Fruit fly (Drosophila melanogaster) whole organism, wandering third instar larva: Measurements from ENCODE around the gene CG42304.

Source experiments
- Abd-B ChIP-seq: fragments of >200 bp; optimal IDR thresholded peaks from 2 replicates; lab custom pipeline; 2017; ENCODE audit warnings: missing biosample characterization, missing genetic modification characterization
- CG32264 ChIP-seq: fragments of 200-800 bp; sonication (Bioruptor generic); optimal IDR thresholded peaks from 2 replicates; lab custom pipeline; 2016; ENCODE audit warnings: missing biosample characterization, missing genetic modification characterization
- CG9705 ChIP-seq: fragments of 200-800 bp; sonication (Bioruptor generic); optimal IDR thresholded peaks from 2 replicates; lab custom pipeline; 2018; ENCODE audit warnings: missing biosample characterization, mild to moderate bottlenecking, missing genetic modification characterization
- CrebA ChIP-seq: fragments of 200-800 bp; sonication (Bioruptor generic); optimal IDR thresholded peaks from 2 replicates; lab custom pipeline; 2016; ENCODE audit warnings: missing biosample characterization, mild to moderate bottlenecking, missing genetic modification characterization, borderline replicate concordance
- Dfd ChIP-seq: fragments of >200 bp; optimal IDR thresholded peaks from 2 replicates; lab custom pipeline; 2017; ENCODE audit warnings: missing biosample characterization, missing genetic modification characterization
- Dif ChIP-seq: fragments of 200-275, 200-300 bp; sonication (Bioruptor generic); optimal IDR thresholded peaks from 2 replicates; lab custom pipeline; 2018; ENCODE audit warnings: missing biosample characterization, missing genetic modification characterization; ENCODE audit not compliant: partially characterized antibody
- GATAd ChIP-seq: sonication (Bioruptor generic); optimal IDR thresholded peaks from 2 replicates; lab custom pipeline; 2016; ENCODE audit warnings: missing biosample characterization, missing genetic modification characterization
- HLH106 ChIP-seq: fragments of 200-800 bp; optimal IDR thresholded peaks from 3 replicates; lab custom pipeline; 2019; ENCODE audit warnings: missing biosample characterization, mild to moderate bottlenecking, missing genetic modification characterization, moderate library complexity
- Hnf4 ChIP-seq: fragments of 200-800 bp; sonication (Bioruptor generic); optimal IDR thresholded peaks from 2 replicates; lab custom pipeline; 2016; ENCODE audit warnings: missing biosample characterization, mild to moderate bottlenecking, missing genetic modification characterization
- Hr78 ChIP-seq: fragments of >200 bp; optimal IDR thresholded peaks from 2 replicates; lab custom pipeline; 2017; ENCODE audit warnings: missing biosample characterization, missing genetic modification characterization
- Hr83 ChIP-seq: fragments of 200-300 bp; sonication (Bioruptor generic); optimal IDR thresholded peaks from 2 replicates; lab custom pipeline; 2016; ENCODE audit warnings: missing biosample characterization, mild to moderate bottlenecking, missing genetic modification characterization, moderate library complexity; ENCODE audit not compliant: poor library complexity, severe bottlenecking
- Jra ChIP-seq: sonication (Bioruptor generic); optimal IDR thresholded peaks from 2 replicates; lab custom pipeline; 2016; ENCODE audit warnings: missing biosample characterization, missing genetic modification characterization
- Mio ChIP-seq: sonication (Bioruptor generic); optimal IDR thresholded peaks from 2 replicates; lab custom pipeline; 2016; ENCODE audit warnings: missing biosample characterization, missing genetic modification characterization
- Myc ChIP-seq: fragments of >200 bp; optimal IDR thresholded peaks from 2 replicates; lab custom pipeline; 2017
- N ChIP-seq: fragments of >200 bp; optimal IDR thresholded peaks from 2 replicates; lab custom pipeline; 2018; ENCODE audit warnings: missing biosample characterization, missing external identifiers, missing genetic modification characterization
- OdsH ChIP-seq: fragments of 200-800 bp; sonication (Bioruptor generic); optimal IDR thresholded peaks from 2 replicates; lab custom pipeline; 2016; ENCODE audit warnings: missing biosample characterization, mild to moderate bottlenecking, missing genetic modification characterization
- Rel ChIP-seq, 2 experiments: fragments of 200-800 bp; sonication (Bioruptor generic) in 1 of 2; optimal IDR thresholded peaks; 2 replicates in 1 of 2; 3 replicates in 1 of 2; lab custom pipeline; 2016 to 2019; ENCODE audit warnings: mild to moderate bottlenecking in 2 of 2, missing biosample characterization in 2 of 2, missing genetic modification characterization in 2 of 2, moderate library complexity in 1 of 2
- Sp1 ChIP-seq: fragments of 200-800 bp; sonication (Bioruptor generic); optimal IDR thresholded peaks from 3 replicates; lab custom pipeline; 2019; ENCODE audit warnings: missing biosample characterization, mild to moderate bottlenecking, missing genetic modification characterization, moderate library complexity
- Vsx2 ChIP-seq: fragments of 200-300, 225-300 bp; sonication (Bioruptor generic); optimal IDR thresholded peaks from 2 replicates; lab custom pipeline; 2018; ENCODE audit warnings: missing biosample characterization, missing genetic modification characterization; ENCODE audit not compliant: partially characterized antibody
- br ChIP-seq: fragments of 200-800 bp; sonication (Bioruptor generic); optimal IDR thresholded peaks from 2 replicates; lab custom pipeline; 2016; ENCODE audit warnings: missing biosample characterization, missing genetic modification characterization
- brk ChIP-seq: fragments of 200-800 bp; sonication (Bioruptor generic); optimal IDR thresholded peaks from 2 replicates; lab custom pipeline; 2016; ENCODE audit warnings: missing biosample characterization, mild to moderate bottlenecking, missing genetic modification characterization
- dl ChIP-seq, 2 experiments: fragments of 175-275, 200-275 bp in 1 of 2; fragments of 200-275 bp in 1 of 2; sonication (Bioruptor generic); optimal IDR thresholded peaks; lab custom pipeline; 2018; ENCODE audit warnings: mild to moderate bottlenecking in 2 of 2, missing biosample characterization in 2 of 2, missing genetic modification characterization in 2 of 2, moderate library complexity in 2 of 2; ENCODE audit not compliant: partially characterized antibody in 2 of 2, insufficient read depth in 1 of 2
- dmrt93B ChIP-seq: fragments of 200-800 bp; sonication (Bioruptor generic); optimal IDR thresholded peaks from 2 replicates; lab custom pipeline; 2018; ENCODE audit warnings: missing biosample characterization, mild to moderate bottlenecking, missing genetic modification characterization
- dsf ChIP-seq: sonication (Bioruptor generic); optimal IDR thresholded peaks from 2 replicates; lab custom pipeline; 2016; ENCODE audit warnings: missing biosample characterization, missing genetic modification characterization, borderline replicate concordance
- ey ChIP-seq: fragments of 200-800 bp; sonication (Bioruptor generic); optimal IDR thresholded peaks from 2 replicates; lab custom pipeline; 2016; ENCODE audit warnings: missing biosample characterization, missing genetic modification characterization
- foxo ChIP-seq, 2 experiments: fragments of 200-800 bp; sonication (Bioruptor generic); optimal IDR thresholded peaks; 2 replicates in 1 of 2; 3 replicates in 1 of 2; lab custom pipeline; 2016 to 2017; ENCODE audit warnings: missing biosample characterization in 2 of 2, missing genetic modification characterization in 2 of 2
- fru ChIP-seq: fragments of 200-800 bp; sonication (Bioruptor generic); optimal IDR thresholded peaks from 3 replicates; lab custom pipeline; 2016; ENCODE audit warnings: missing biosample characterization, mild to moderate bottlenecking, missing genetic modification characterization
- h ChIP-seq: fragments of 200-800 bp; sonication (Bioruptor generic); optimal IDR thresholded peaks from 3 replicates; lab custom pipeline; 2016; ENCODE audit warnings: missing biosample characterization, mild to moderate bottlenecking, missing genetic modification characterization
- jim ChIP-seq: fragments of 175-275, 200-325 bp; sonication (Bioruptor generic); optimal IDR thresholded peaks from 2 replicates; lab custom pipeline; 2016; ENCODE audit warnings: missing biosample characterization, mild to moderate bottlenecking, missing genetic modification characterization
- lola ChIP-seq: fragments of >200 bp; optimal IDR thresholded peaks from 2 replicates; lab custom pipeline; 2017; ENCODE audit warnings: missing biosample characterization, missing genetic modification characterization
- pan ChIP-seq: fragments of >200 bp; optimal IDR thresholded peaks from 2 replicates; lab custom pipeline; 2017
- psq ChIP-seq: fragments of 200-800 bp; sonication (Bioruptor generic); optimal IDR thresholded peaks from 3 replicates; lab custom pipeline; 2017; ENCODE audit warnings: missing biosample characterization, mild to moderate bottlenecking, missing genetic modification characterization, moderate library complexity
- rgr ChIP-seq: fragments of 200-800 bp; sonication (Bioruptor generic); optimal IDR thresholded peaks from 3 replicates; lab custom pipeline; 2016; ENCODE audit warnings: missing biosample characterization, mild to moderate bottlenecking, missing genetic modification characterization
- sage ChIP-seq: fragments of 200-800 bp; sonication (Bioruptor generic); optimal IDR thresholded peaks from 2 replicates; lab custom pipeline; 2016; ENCODE audit warnings: missing biosample characterization, mild to moderate bottlenecking, missing genetic modification characterization
- sv ChIP-seq: fragments of 200-800 bp; sonication (Bioruptor generic); optimal IDR thresholded peaks from 3 replicates; lab custom pipeline; 2016; ENCODE audit warnings: missing biosample characterization, missing genetic modification characterization
- tai ChIP-seq: sonication (Bioruptor generic); optimal IDR thresholded peaks from 2 replicates; lab custom pipeline; 2016; ENCODE audit warnings: missing biosample characterization, missing genetic modification characterization
- usp ChIP-seq: fragments of >200 bp; optimal IDR thresholded peaks from 2 replicates; lab custom pipeline; 2017; ENCODE audit warnings: missing biosample characterization, missing genetic modification characterization
- woc ChIP-seq: sonication (Bioruptor generic); optimal IDR thresholded peaks from 2 replicates; lab custom pipeline; 2016; ENCODE audit warnings: missing biosample characterization, mild to moderate bottlenecking, missing genetic modification characterization

CG42304 gene

dm6 chr3L:2631406-2631805 lies 20.5 kb upstream of the CG42304 start, which contains the start of the genes CG42245 and MEP-1:
CG42245 (plus strand) TSS chr3L:2631715.
MEP-1 (plus strand) TSS chr3L:2631715.
- TF ChIP-seq Jra (GFP tag; lab: Kevin White, UChicago) (peak; percentile 78), jim (no peak), CrebA (no peak), HLH106 (tag; lab: Kevin White, UChicago) (peak; percentile 35), psq (GFP tag; lab: Kevin White, UChicago) (peak; percentile 1), GATAd (peak; percentile 86), tai (GFP tag; lab: Kevin White, UChicago) (peak; percentile 80), dl (GFP tag; optimal IDR thresholded peaks at IDR 0.05; lab: Kevin White, UChicago; ENCODE audit: insufficient read depth in 1 of 2, partially characterized antibody in 2 of 2) (no peak), brk (GFP tag; lab: Kevin White, UChicago) (peak; percentile 88), Hr83 (GFP tag; lab: Kevin White, UChicago) (peak; percentile 64), Myc (lab: Kevin White, UChicago) (no peak), lola (no peak), Dif (GFP tag; lab: Kevin White, UChicago) (no peak), Hr78 (no peak), CG9705 (peak; percentile 16), OdsH (GFP tag; lab: Kevin White, UChicago) (peak; percentile 38), sage (peak; percentile 53), Dfd (GFP tag; lab: Kevin White, UChicago) (no peak), fru (GFP tag; lab: Kevin White, UChicago) (peak; percentile 66), Rel (GFP tag; optimal IDR thresholded peaks at IDR 0.05; lab: Kevin White, UChicago) (no peak), Rel (tag; optimal IDR thresholded peaks at IDR 0.05; lab: Kevin White, UChicago) (peak; percentile 50), N (GFP tag; lab: Kevin White, UChicago) (no peak), Abd-B (GFP tag; lab: Kevin White, UChicago) (no peak), foxo (GFP tag; optimal IDR thresholded peaks at IDR 0.05; lab: Kevin White, UChicago) (peak; percentile 42 to 61), usp (GFP tag; lab: Kevin White, UChicago) (no peak), Vsx2 (GFP tag; lab: Kevin White, UChicago) (no peak), pan (no peak), br (GFP tag; lab: Kevin White, UChicago) (peak; percentile 73), sv (GFP tag; lab: Kevin White, UChicago) (peak; percentile 28), ey (GFP tag; lab: Kevin White, UChicago) (peak; percentile 62), rgr (GFP tag; lab: Kevin White, UChicago) (peak; percentile 77), Mio (GFP tag; lab: Kevin White, UChicago) (peak; percentile 18), Sp1 (peak; percentile 24), woc (GFP tag; lab: Kevin White, UChicago) (no peak), dsf (GFP tag; lab: Kevin White, UChicago) (peak; percentile 71), dmrt93B (GFP tag; lab: Kevin White, UChicago) (peak; percentile 15), h (GFP tag; lab: Kevin White, UChicago) (peak; percentile 74), Hnf4 (GFP tag; lab: Kevin White, UChicago) (peak; percentile 80), CG32264 (GFP tag; lab: Kevin White, UChicago) (peak; percentile 48)

- no peak for TF ChIP-seq Mio (GFP tag; lab: Kevin White, UChicago)
- no peak for TF ChIP-seq fru (GFP tag; lab: Kevin White, UChicago)
- TF ChIP-seq tai (GFP tag; lab: Kevin White, UChicago), result no peak
- no peak for TF ChIP-seq Myc (lab: Kevin White, UChicago)
- TF ChIP-seq pan, result no peak
- no peak for TF ChIP-seq CrebA
- no peak for TF ChIP-seq Jra (GFP tag; lab: Kevin White, UChicago)
- no peak for TF ChIP-seq Rel (GFP tag; optimal IDR thresholded peaks at IDR 0.05; lab: Kevin White, UChicago)
- TF ChIP-seq Rel (tag; optimal IDR thresholded peaks at IDR 0.05; lab: Kevin White, UChicago), result no peak
- no peak for TF ChIP-seq sv (GFP tag; lab: Kevin White, UChicago)
- TF ChIP-seq psq (GFP tag; lab: Kevin White, UChicago), result no peak
- no peak for TF ChIP-seq N (GFP tag; lab: Kevin White, UChicago)
- TF ChIP-seq OdsH (GFP tag; lab: Kevin White, UChicago), result no peak
- TF ChIP-seq ey (GFP tag; lab: Kevin White, UChicago), result no peak
- TF ChIP-seq GATAd, result no peak
Measured at dm6 chr3L:2632048-2632762, 19.7 kb upstream of the CG42304 start.
